Fruit fly (Drosophila melanogaster) whole organism, embryonic: ENCODE data around the gene Hr38.

Experiments
- Bdp1 ChIP-seq: fragments of 200-800 bp; sonication (Bioruptor generic); optimal IDR thresholded peaks from 3 replicates; lab custom pipeline; 2016; ENCODE audit warnings: missing biosample characterization, missing genetic modification characterization
- CG12219 ChIP-seq: fragments of 200-800 bp; sonication (Bioruptor generic); optimal IDR thresholded peaks from 3 replicates; lab custom pipeline; 2018; ENCODE audit warnings: missing biosample characterization, mild to moderate bottlenecking, missing genetic modification characterization
- CG1529 ChIP-seq: fragments of 200-800 bp; sonication (Bioruptor generic); optimal IDR thresholded peaks from 3 replicates; lab custom pipeline; 2018; ENCODE audit warnings: missing biosample characterization, missing genetic modification characterization
- CG17359 ChIP-seq: fragments of 200-800 bp; sonication (Bioruptor generic); optimal IDR thresholded peaks from 3 replicates; lab custom pipeline; 2018; ENCODE audit warnings: missing biosample characterization, mild to moderate bottlenecking, missing genetic modification characterization, moderate library complexity
- CG17361 ChIP-seq: fragments of 200-800 bp; sonication (Bioruptor generic); IDR thresholded peaks from 3 replicates; pipeline ENCODE4 v1.3.6; 2022; ENCODE audit warnings: missing biosample characterization, missing genetic modification characterization
- CG18011 ChIP-seq: fragments of 200-800 bp; sonication (Bioruptor generic); optimal IDR thresholded peaks from 2 replicates; lab custom pipeline; 2017; ENCODE audit warnings: missing biosample characterization, missing genetic modification characterization, mild to moderate bottlenecking, moderate library complexity, missing genotype
- CG2116 ChIP-seq: fragments of 200-800 bp; sonication (Bioruptor generic); optimal IDR thresholded peaks from 3 replicates; lab custom pipeline; 2018; ENCODE audit warnings: missing biosample characterization, mild to moderate bottlenecking, missing genetic modification characterization
- CG30403 ChIP-seq: fragments of 200-800 bp; sonication (Bioruptor generic); optimal IDR thresholded peaks from 3 replicates; lab custom pipeline; 2016; ENCODE audit warnings: missing biosample characterization, missing genetic modification characterization
- CG3281 ChIP-seq: fragments of 200-800 bp; sonication (Bioruptor generic); optimal IDR thresholded peaks from 3 replicates; lab custom pipeline; 2017; ENCODE audit warnings: missing biosample characterization, mild to moderate bottlenecking, missing genetic modification characterization
- CG34422 ChIP-seq: fragments of 200-800 bp; sonication (Bioruptor generic); IDR thresholded peaks from 3 replicates; pipeline ENCODE4 v1.3.6; 2022; ENCODE audit warnings: missing biosample characterization, missing genetic modification characterization
- CG3726 ChIP-seq: fragments of 200-800 bp; sonication (Bioruptor generic); IDR thresholded peaks from 3 replicates; pipeline ENCODE4, ENCODE4 v1.3.6; 2022; ENCODE audit warnings: missing biosample characterization, missing genetic modification characterization
- CG3995 ChIP-seq: fragments of 200-800 bp; sonication (Bioruptor generic); optimal IDR thresholded peaks from 3 replicates; lab custom pipeline; 2016; ENCODE audit warnings: missing biosample characterization, missing genetic modification characterization
- CG4617 ChIP-seq: fragments of 200-800 bp; sonication (Bioruptor generic); optimal IDR thresholded peaks from 3 replicates; lab custom pipeline; 2016; ENCODE audit warnings: missing biosample characterization, missing genetic modification characterization, borderline replicate concordance
- CG7372 ChIP-seq: fragments of 200-800 bp; sonication (Bioruptor generic); IDR thresholded peaks from 2 replicates; pipeline ENCODE4 v1.3.6; 2022; ENCODE audit warnings: missing biosample characterization, missing genetic modification characterization
- CG8089 ChIP-seq: fragments of 200-800 bp; sonication (Bioruptor generic); optimal IDR thresholded peaks from 3 replicates; lab custom pipeline; 2016; ENCODE audit warnings: missing biosample characterization, missing genetic modification characterization
- CG8359 ChIP-seq: fragments of 200-800 bp; sonication (Bioruptor generic); optimal IDR thresholded peaks from 2 replicates; lab custom pipeline; 2017; ENCODE audit warnings: missing biosample characterization, mild to moderate bottlenecking, missing genetic modification characterization, borderline replicate concordance
- CG9609 ChIP-seq: fragments of 200-800 bp; sonication (Bioruptor generic); optimal IDR thresholded peaks from 3 replicates; lab custom pipeline; 2016; ENCODE audit warnings: missing biosample characterization, missing genetic modification characterization
- CG9817 ChIP-seq: fragments of 200-800 bp; sonication (Bioruptor generic); optimal IDR thresholded peaks from 2 replicates; lab custom pipeline; 2018; ENCODE audit warnings: missing biosample characterization, mild to moderate bottlenecking, missing genetic modification characterization, moderate library complexity
- CG9932 ChIP-seq: fragments of 200-800 bp; sonication (Bioruptor generic); IDR thresholded peaks from 2 replicates; pipeline ENCODE4 v1.3.6; 2022; ENCODE audit warnings: missing biosample characterization, missing genetic modification characterization
- D ChIP-seq, 2 experiments: fragments of 200-800 bp in 1 of 2; fragments of >200 bp in 1 of 2; sonication (Bioruptor generic) in 1 of 2; optimal IDR thresholded peaks; 2 replicates in 1 of 2; 3 replicates in 1 of 2; lab custom pipeline; 2017; ENCODE audit warnings: mild to moderate bottlenecking in 1 of 2, missing biosample characterization in 1 of 2, missing genetic modification characterization in 1 of 2, missing genetic modification reagents in 1 of 2
- Dip3 ChIP-seq: fragments of 200-800 bp; sonication (Bioruptor generic); optimal IDR thresholded peaks from 3 replicates; lab custom pipeline; 2016; ENCODE audit warnings: missing biosample characterization, missing genetic modification characterization
- Elba2 ChIP-seq: fragments of 200-800 bp; sonication (Bioruptor generic); optimal IDR thresholded peaks from 3 replicates; lab custom pipeline; 2016; ENCODE audit warnings: missing biosample characterization, missing genetic modification characterization
- HLH4C ChIP-seq: fragments of 200-800 bp; sonication (Bioruptor generic); IDR thresholded peaks from 3 replicates; pipeline ENCODE4 v1.3.6; 2022; ENCODE audit warnings: missing biosample characterization, missing genetic modification characterization; ENCODE audit not compliant: partially characterized antibody
- Hr3 ChIP-seq: fragments of 200-800 bp; sonication (Bioruptor generic); optimal IDR thresholded peaks from 3 replicates; lab custom pipeline; 2016; ENCODE audit warnings: missing biosample characterization, missing genetic modification characterization
- Hsf ChIP-seq: fragments of 200-800 bp; sonication (Bioruptor generic); optimal IDR thresholded peaks from 3 replicates; lab custom pipeline; 2016; ENCODE audit warnings: missing biosample characterization, missing genetic modification characterization
- Med ChIP-seq: fragments of 200-800 bp; sonication (Bioruptor generic); peaks from one replicate; lab custom pipeline; 2016; ENCODE audit warnings: missing biosample characterization, missing genetic modification characterization, mild to moderate bottlenecking, inconsistent platforms, moderate library complexity
- NK7.1 ChIP-seq: fragments of 200-800 bp; sonication (Bioruptor generic); optimal IDR thresholded peaks from 3 replicates; lab custom pipeline; 2016; ENCODE audit warnings: missing biosample characterization, missing genetic modification characterization
- Nf-YA ChIP-seq: fragments of 200-800 bp; sonication (Bioruptor generic); IDR thresholded peaks from 2 replicates; pipeline ENCODE4 v1.3.6; 2022; ENCODE audit warnings: missing biosample characterization, missing genetic modification characterization
- NfI ChIP-seq: fragments of 200-800 bp; sonication (Bioruptor generic); optimal IDR thresholded peaks from 3 replicates; lab custom pipeline; 2018; ENCODE audit warnings: missing biosample characterization, mild to moderate bottlenecking, missing genetic modification characterization, moderate library complexity
- PHDP ChIP-seq: fragments of 200-800 bp; sonication (Bioruptor generic); optimal IDR thresholded peaks from 3 replicates; lab custom pipeline; 2018; ENCODE audit warnings: missing biosample characterization, mild to moderate bottlenecking, missing genetic modification characterization, moderate library complexity
- Sry-β ChIP-seq: fragments of 200-800 bp; sonication (Bioruptor generic); optimal IDR thresholded peaks from 2 replicates; lab custom pipeline; 2018; ENCODE audit warnings: missing biosample characterization, mild to moderate bottlenecking, missing genetic modification characterization, moderate library complexity
- YL-1 ChIP-seq: fragments of 200-800 bp; sonication (Bioruptor generic); optimal IDR thresholded peaks from 3 replicates; lab custom pipeline; 2017; ENCODE audit warnings: missing biosample characterization, mild to moderate bottlenecking, missing genetic modification characterization
- ase ChIP-seq: fragments of 200-800 bp; sonication (Bioruptor generic); IDR thresholded peaks from 3 replicates; pipeline ENCODE4 v1.3.6; 2022; ENCODE audit warnings: missing biosample characterization, missing genetic modification characterization
- bcd ChIP-seq: fragments of 200-800 bp; sonication (Bioruptor generic); optimal IDR thresholded peaks from 2 replicates; lab custom pipeline; 2017; ENCODE audit warnings: missing biosample characterization, mild to moderate bottlenecking, missing genetic modification characterization
- crp ChIP-seq, 2 experiments: fragments of 200-800 bp; sonication (Bioruptor generic); optimal IDR thresholded peaks; 2 replicates in 1 of 2; 3 replicates in 1 of 2; lab custom pipeline; 2017; ENCODE audit warnings: missing biosample characterization in 2 of 2, missing genetic modification characterization in 2 of 2, mild to moderate bottlenecking in 1 of 2, moderate library complexity in 1 of 2
- dmrt99B ChIP-seq: fragments of 200-800 bp; sonication (Bioruptor generic); optimal IDR thresholded peaks from 2 replicates; lab custom pipeline; 2018; ENCODE audit warnings: missing biosample characterization, mild to moderate bottlenecking, missing genetic modification characterization, moderate library complexity
- dysf ChIP-seq: fragments of 200-800 bp; sonication (Bioruptor generic); IDR thresholded peaks from 3 replicates; pipeline ENCODE4 v1.3.6; 2022; ENCODE audit warnings: missing biosample characterization, missing genetic modification characterization
- ham ChIP-seq: fragments of 200-800 bp; sonication (Bioruptor generic); IDR thresholded peaks from 2 replicates; pipeline ENCODE4 v1.3.6; 2022; ENCODE audit warnings: missing biosample characterization, missing genetic modification characterization
- her ChIP-seq: fragments of 200-800 bp; sonication (Bioruptor generic); optimal IDR thresholded peaks from 2 replicates; lab custom pipeline; 2016; ENCODE audit warnings: missing biosample characterization, missing genetic modification characterization
- kni ChIP-seq: fragments of 200-800 bp; sonication (Bioruptor generic); optimal IDR thresholded peaks from 3 replicates; lab custom pipeline; 2017; ENCODE audit warnings: mild to moderate bottlenecking, missing biosample characterization, missing genetic modification reagents, missing genetic modification characterization
- lilli ChIP-seq: fragments of 200-800 bp; sonication (Bioruptor generic); optimal IDR thresholded peaks from 3 replicates; lab custom pipeline; 2016; ENCODE audit warnings: missing biosample characterization, missing genetic modification characterization
- phol ChIP-seq: fragments of 200-800 bp; sonication (Bioruptor generic); optimal IDR thresholded peaks from 3 replicates; lab custom pipeline; 2018; ENCODE audit warnings: missing biosample characterization, mild to moderate bottlenecking, missing genetic modification characterization, moderate library complexity
- pnt ChIP-seq: fragments of 200-800 bp; sonication (Bioruptor generic); optimal IDR thresholded peaks from 3 replicates; lab custom pipeline; 2016; ENCODE audit warnings: missing biosample characterization, missing genetic modification characterization
- psq ChIP-seq: fragments of 200-800 bp; sonication (Bioruptor generic); optimal IDR thresholded peaks from 2 replicates; lab custom pipeline; 2017; ENCODE audit warnings: missing biosample characterization, missing genetic modification characterization
- scrt ChIP-seq: fragments of 200-800 bp; sonication (Bioruptor generic); optimal IDR thresholded peaks from 2 replicates; lab custom pipeline; 2018; ENCODE audit warnings: missing biosample characterization, mild to moderate bottlenecking, missing genetic modification characterization, moderate library complexity
- sima ChIP-seq: fragments of 200-800 bp; sonication (Bioruptor generic); optimal IDR thresholded peaks from 2 replicates; lab custom pipeline; 2016; ENCODE audit warnings: missing biosample characterization, missing genetic modification characterization
- slp2 ChIP-seq: fragments of 200-800 bp; sonication (Bioruptor generic); optimal IDR thresholded peaks from 2 replicates; lab custom pipeline; 2016; ENCODE audit warnings: missing biosample characterization, missing genetic modification characterization
- stwl ChIP-seq: fragments of 200-800 bp; sonication (Bioruptor generic); optimal IDR thresholded peaks from 3 replicates; lab custom pipeline; 2018; ENCODE audit warnings: missing biosample characterization, mild to moderate bottlenecking, missing genetic modification characterization, moderate library complexity
- vvl ChIP-seq: fragments of 200-800 bp; sonication (Bioruptor generic); IDR thresholded peaks from 2 replicates; pipeline ENCODE4 v1.3.6; 2022; ENCODE audit warnings: missing biosample characterization, missing genetic modification characterization

Hr38 gene

dm6 chr2L:20734066-20734686 lies 19.8 kb upstream of the Hr38 start, which contains the start of gene TM9SF2 (continued):
- peak; percentile 2 for TF ChIP-seq CG18011
- TF ChIP-seq CG9932: peak; percentile 53
- peak; percentile 45; the same call in 1 of the 2 replicates for TF ChIP-seq vvl (GFP tag; lab: Robert Waterston, UW)
- no peak for TF ChIP-seq CG2116 (GFP tag; lab: Kevin White, UChicago)
- TF ChIP-seq CG3281 (GFP tag; lab: Kevin White, UChicago): peak; percentile 30
- peak; percentile 35 for TF ChIP-seq Hr3 (GFP tag; lab: Kevin White, UChicago)
- peak; percentile 24 for TF ChIP-seq Dip3 (GFP tag; lab: Kevin White, UChicago)
- TF ChIP-seq lilli (GFP tag; lab: Kevin White, UChicago): peak; percentile 56
- TF ChIP-seq YL-1 (GFP tag; lab: Kevin White, UChicago): peak; percentile 52
- TF ChIP-seq NK7.1: no peak
- peak; percentile 76 for TF ChIP-seq D (optimal IDR thresholded peaks at IDR 0.05; lab: Kevin White, UChicago)
- TF ChIP-seq D (GFP tag; optimal IDR thresholded peaks at IDR 0.05; lab: Kevin White, UChicago): no peak
- peak; percentile 13; the same call in 1 of the 3 replicates for TF ChIP-seq ase (GFP tag; lab: Robert Waterston, UW)
- TF ChIP-seq bcd: no peak
- peak; percentile 38 for TF ChIP-seq CG9817 (tag; lab: Kevin White, UChicago)
- TF ChIP-seq sima (GFP tag; lab: Kevin White, UChicago): no peak
- TF ChIP-seq her (GFP tag; lab: Kevin White, UChicago): no peak
- no peak for TF ChIP-seq PHDP (tag; lab: Kevin White, UChicago)
- TF ChIP-seq CG34422: 0 out of 3 replicates have a peak, but pooled peaks have one; percentile 35
- no peak for TF ChIP-seq scrt (GFP tag; lab: Kevin White, UChicago)
- no peak for TF ChIP-seq psq
- no peak for TF ChIP-seq slp2 (GFP tag; lab: Kevin White, UChicago)
- peak; percentile 18 for TF ChIP-seq NfI
- TF ChIP-seq CG17361 (GFP tag; lab: Robert Waterston, UW): no peak; the same call in 2 of the 3 replicates
- TF ChIP-seq CG1529: no peak
- peak; percentile 24 for TF ChIP-seq CG9609 (GFP tag; lab: Kevin White, UChicago)
- TF ChIP-seq Med (GFP tag; lab: Kevin White, UChicago): peak; percentile 86
- no peak for TF ChIP-seq dmrt99B (tag; lab: Kevin White, UChicago)
- no peak for TF ChIP-seq ham (GFP tag; lab: Robert Waterston, UW)
- peak; percentile 80 for TF ChIP-seq CG4617 (GFP tag; lab: Kevin White, UChicago)
- TF ChIP-seq CG3995: no peak
- TF ChIP-seq phol (tag; lab: Kevin White, UChicago): peak; percentile 45
- TF ChIP-seq CG12219 (GFP tag; lab: Kevin White, UChicago): peak; percentile 0
- TF ChIP-seq Bdp1 (GFP tag; lab: Kevin White, UChicago): no peak
- peak; percentile 45 for TF ChIP-seq CG30403 (GFP tag; lab: Kevin White, UChicago)
- 0 out of 3 replicates have a peak, but pooled peaks have one; percentile 45 for TF ChIP-seq HLH4C (GFP tag; lab: Robert Waterston, UW)
- TF ChIP-seq CG8359 (GFP tag; lab: Kevin White, UChicago): no peak
- TF ChIP-seq CG17359 (tag; lab: Kevin White, UChicago): no peak
- TF ChIP-seq Elba2 (GFP tag; lab: Kevin White, UChicago): no peak
- TF ChIP-seq CG3726 (GFP tag; lab: Robert Waterston, UW): no peak
- TF ChIP-seq crp (GFP tag; optimal IDR thresholded peaks at IDR 0.05; lab: Kevin White, UChicago): peak in 1 of 2 experiments; percentile 68
- peak; percentile 68 for TF ChIP-seq Sry-β (GFP tag; lab: Kevin White, UChicago)
- 0 out of 3 replicates have a peak, but pooled peaks have one; percentile 22 for TF ChIP-seq dysf (GFP tag; lab: Robert Waterston, UW)
- TF ChIP-seq stwl (tag; lab: Kevin White, UChicago): no peak
- TF ChIP-seq kni (GFP tag; lab: Kevin White, UChicago): no peak
- no peak for TF ChIP-seq CG8089 (GFP tag; lab: Kevin White, UChicago)
- 0 out of 2 replicates have a peak, but pooled peaks have one; percentile 25 for TF ChIP-seq CG7372
- no peak for TF ChIP-seq Nf-YA (GFP tag; lab: Robert Waterston, UW)
- no peak for TF ChIP-seq pnt (GFP tag; lab: Kevin White, UChicago)
- peak; percentile 42 for TF ChIP-seq Hsf (GFP tag; lab: Kevin White, UChicago)
